Worm (Caenorhabditis elegans) whole organism, L3 larva: Measurements from ENCODE around the gene W04D2.4.

Experiments used
- ZK546.5 ChIP-seq: sonication (generic microtip); optimal IDR thresholded peaks from 2 replicates; lab custom pipeline; 2017; ENCODE audit warnings: missing biosample characterization, missing genetic modification characterization
- ceh-9 ChIP-seq: sonication (generic microtip); optimal IDR thresholded peaks from 2 replicates; lab custom pipeline; 2018; ENCODE audit warnings: missing biosample characterization, missing genetic modification characterization
- egl-5 ChIP-seq: fragments of 150-350 bp; optimal IDR thresholded peaks from 2 replicates; lab custom pipeline; 2017; ENCODE audit warnings: missing biosample characterization, missing genetic modification reagents, missing genetic modification characterization, inconsistent platforms
- elt-3 ChIP-seq, 3 experiments: fragments of 150-350 bp in 1 of 3; sonication (generic microtip) in 2 of 3; optimal IDR thresholded peaks; 2 replicates in 2 of 3; 4 replicates in 1 of 3; lab custom pipeline; 2014 to 2017; ENCODE audit warnings: missing biosample characterization in 3 of 3, missing genetic modification characterization in 3 of 3
- lin-39 ChIP-seq: fragments of 150-350 bp; optimal IDR thresholded peaks from 2 replicates; lab custom pipeline; 2018; ENCODE audit warnings: missing biosample characterization, missing genetic modification reagents, missing genetic modification characterization
- nfya-1 ChIP-seq: sonication (generic microtip); optimal IDR thresholded peaks from 2 replicates; lab custom pipeline; 2017; ENCODE audit warnings: missing genetic modification characterization, mild to moderate bottlenecking, missing compliant biosample characterization, antibody characterized with exemption, moderate library complexity; ENCODE audit not compliant: insufficient read depth
- nhr-12 ChIP-seq: fragments of 150-350 bp; optimal IDR thresholded peaks from 2 replicates; lab custom pipeline; 2014; ENCODE audit warnings: missing biosample characterization, missing genetic modification characterization
- nhr-28 ChIP-seq: fragments of 150-350 bp; optimal IDR thresholded peaks from 2 replicates; lab custom pipeline; 2014; ENCODE audit warnings: missing biosample characterization, missing genetic modification characterization
- unc-39 ChIP-seq: sonication (generic microtip); optimal IDR thresholded peaks from 4 replicates; lab custom pipeline; 2017; ENCODE audit warnings: missing biosample characterization, missing genetic modification characterization
- zag-1 ChIP-seq: fragments of 150-350 bp; optimal IDR thresholded peaks from 2 replicates; lab custom pipeline; 2014; ENCODE audit warnings: missing biosample characterization, missing genetic modification characterization

DNA sequence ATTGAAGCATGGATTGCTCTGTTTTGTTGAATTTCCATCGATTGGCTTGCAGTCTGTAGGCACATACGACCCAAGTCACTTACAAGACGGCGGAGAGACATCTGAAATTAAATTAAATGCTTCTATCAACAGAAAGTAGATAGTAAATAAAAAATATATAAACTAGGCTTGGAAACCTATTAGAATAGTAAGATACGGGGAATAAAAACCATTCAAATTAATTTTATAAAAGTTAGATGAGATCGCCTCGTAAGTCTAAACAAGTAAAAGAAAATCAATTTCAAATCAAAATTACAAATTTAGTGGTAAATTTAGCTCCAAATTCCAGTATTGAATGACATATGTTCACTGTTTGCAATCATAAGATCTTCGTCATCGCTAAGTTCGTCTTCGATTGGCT, 3.0 kb downstream of the W04D2.4 start, which contains the start of gene mrps-11:
- TF ChIP-seq unc-39: no peak
- no peak for TF ChIP-seq nhr-28
- no peak for TF ChIP-seq lin-39 (tag; lab: Kevin White, UChicago)
- TF ChIP-seq nhr-12 (tag; lab: Kevin White, UChicago): no peak
- no peak for TF ChIP-seq ZK546.5 (tag; lab: Kevin White, UChicago)
- no peak for TF ChIP-seq elt-3 (tag; optimal IDR thresholded peaks at IDR 0.05; lab: Kevin White, UChicago)
- TF ChIP-seq egl-5: no peak
- TF ChIP-seq ceh-9 (tag; lab: Kevin White, UChicago): no peak
- TF ChIP-seq zag-1 (tag; lab: Kevin White, UChicago): no peak
- no peak for TF ChIP-seq nfya-1 (tag; lab: Kevin White, UChicago)
